Fruit fly (Drosophila melanogaster) whole organism, prepupa: ENCODE measurements around the gene CG13126.

Experiments used
- CG10631 ChIP-seq: fragments of 200-800 bp; sonication (Bioruptor generic); optimal IDR thresholded peaks from 2 replicates; lab custom pipeline; 2016; ENCODE audit warnings: missing biosample characterization, missing genetic modification characterization
- CG10669 ChIP-seq: fragments of 200-800 bp; sonication (Bioruptor generic); optimal IDR thresholded peaks from 3 replicates; lab custom pipeline; 2018; ENCODE audit warnings: missing biosample characterization, mild to moderate bottlenecking, missing genetic modification characterization, moderate library complexity
- CG11294 ChIP-seq: fragments of 200-800 bp; sonication (Bioruptor generic); IDR thresholded peaks from 2 replicates; pipeline ENCODE4 v1.3.6; 2022; ENCODE audit warnings: missing biosample characterization, missing genetic modification characterization
- CG11762 ChIP-seq: fragments of 200-800 bp; sonication (Bioruptor generic); optimal IDR thresholded peaks from 3 replicates; lab custom pipeline; 2016; ENCODE audit warnings: missing biosample characterization, missing genetic modification characterization; ENCODE audit not compliant: insufficient read depth
- CG11902 ChIP-seq: fragments of 200-800 bp; sonication (Bioruptor generic); optimal IDR thresholded peaks from 3 replicates; lab custom pipeline; 2016; ENCODE audit warnings: missing biosample characterization, missing genetic modification characterization
- CG1621 ChIP-seq: fragments of 200-800 bp; sonication (Bioruptor generic); optimal IDR thresholded peaks from 3 replicates; lab custom pipeline; 2018; ENCODE audit warnings: missing biosample characterization, mild to moderate bottlenecking, missing genetic modification characterization
- CG16779 ChIP-seq: fragments of 200-800 bp; sonication (Bioruptor generic); optimal IDR thresholded peaks from 3 replicates; lab custom pipeline; 2017; ENCODE audit warnings: missing biosample characterization, mild to moderate bottlenecking, missing genetic modification characterization
- CG3032 ChIP-seq: fragments of 200-800 bp; optimal IDR thresholded peaks from 2 replicates; lab custom pipeline; 2019; ENCODE audit warnings: missing biosample characterization, mild to moderate bottlenecking, missing genetic modification characterization, moderate library complexity
- CG31627 ChIP-seq: fragments of 200-800 bp; sonication (Bioruptor generic); optimal IDR thresholded peaks from 3 replicates; lab custom pipeline; 2016; ENCODE audit warnings: missing biosample characterization, missing genetic modification characterization
- CG3919 ChIP-seq: fragments of 200-800 bp; sonication (Bioruptor generic); optimal IDR thresholded peaks from 3 replicates; lab custom pipeline; 2016; ENCODE audit warnings: missing biosample characterization, missing genetic modification characterization
- CG4318 ChIP-seq: fragments of 200-800 bp; sonication (Bioruptor generic); optimal IDR thresholded peaks from 3 replicates; lab custom pipeline; 2017; ENCODE audit warnings: missing biosample characterization, mild to moderate bottlenecking, missing genetic modification characterization
- CG6163 ChIP-seq: fragments of 200-800 bp; sonication (Bioruptor generic); IDR thresholded peaks from 3 replicates; pipeline ENCODE4 v1.3.6; 2022; ENCODE audit warnings: missing biosample characterization, missing genetic modification characterization
- CG6276 ChIP-seq: fragments of 200-800 bp; sonication (Bioruptor generic); optimal IDR thresholded peaks from 2 replicates; lab custom pipeline; 2017; ENCODE audit warnings: missing biosample characterization, mild to moderate bottlenecking, missing genetic modification characterization
- CG6808 ChIP-seq: fragments of 200-800 bp; sonication (Bioruptor generic); optimal IDR thresholded peaks from 3 replicates; lab custom pipeline; 2017; ENCODE audit warnings: missing biosample characterization, missing genetic modification characterization, mild to moderate bottlenecking, moderate library complexity, missing genetic modification reagents
- CG6854 ChIP-seq: fragments of 200-800 bp; sonication (Bioruptor generic); optimal IDR thresholded peaks from 2 replicates; lab custom pipeline; 2017; ENCODE audit warnings: missing biosample characterization, mild to moderate bottlenecking, missing genetic modification characterization
- CG8119 ChIP-seq: fragments of 200-800 bp; sonication (Bioruptor generic); IDR thresholded peaks from 3 replicates; pipeline ENCODE4 v1.3.6; 2022; ENCODE audit warnings: missing biosample characterization, missing genetic modification characterization
- CG8319 ChIP-seq: fragments of 200-800 bp; sonication (Bioruptor generic); optimal IDR thresholded peaks from 3 replicates; lab custom pipeline; 2016; ENCODE audit warnings: missing biosample characterization, missing genetic modification characterization
- CG8632 ChIP-seq: fragments of 200-800 bp; sonication (Bioruptor generic); optimal IDR thresholded peaks from 3 replicates; lab custom pipeline; 2016; ENCODE audit warnings: missing biosample characterization, missing genetic modification characterization
- CG9139 ChIP-seq: fragments of 200-800 bp; sonication (Bioruptor generic); optimal IDR thresholded peaks from 3 replicates; lab custom pipeline; 2017; ENCODE audit warnings: missing biosample characterization, mild to moderate bottlenecking, missing genetic modification characterization
- Eip78C ChIP-seq: fragments of 200-800 bp; sonication (Bioruptor generic); peaks from one replicate; lab custom pipeline; 2016; ENCODE audit warnings: missing biosample characterization, missing genetic modification characterization
- Eip93F ChIP-seq: fragments of 200-800 bp; sonication (Bioruptor generic); optimal IDR thresholded peaks from 2 replicates; lab custom pipeline; 2016; ENCODE audit warnings: missing biosample characterization, mild to moderate bottlenecking, missing genetic modification characterization
- Ets21C ChIP-seq: fragments of 200-800 bp; sonication (Bioruptor generic); optimal IDR thresholded peaks from 3 replicates; lab custom pipeline; 2016; ENCODE audit warnings: missing biosample characterization, missing genetic modification characterization
- Ets96B ChIP-seq: fragments of 200-800 bp; optimal IDR thresholded peaks from 2 replicates; lab custom pipeline; 2019; ENCODE audit warnings: missing biosample characterization, mild to moderate bottlenecking, missing genetic modification characterization, moderate library complexity
- Gug ChIP-seq: fragments of 200-800 bp; sonication (Bioruptor generic); IDR thresholded peaks from 2 replicates; pipeline ENCODE4 v1.3.6; 2022; ENCODE audit warnings: missing biosample characterization, missing genetic modification characterization
- Hr38 ChIP-seq: sonication (Bioruptor generic); optimal IDR thresholded peaks from 2 replicates; lab custom pipeline; 2016; ENCODE audit warnings: missing biosample characterization, missing genetic modification characterization
- Hr39 ChIP-seq: fragments of 200-800 bp; sonication (Bioruptor generic); optimal IDR thresholded peaks from 2 replicates; lab custom pipeline; 2016; ENCODE audit warnings: missing biosample characterization, missing genetic modification characterization
- Hr4 ChIP-seq: fragments of 200-800 bp; sonication (Bioruptor generic); optimal IDR thresholded peaks from 3 replicates; lab custom pipeline; 2016; ENCODE audit warnings: missing biosample characterization, missing genetic modification characterization
- Met ChIP-seq: fragments of 200-800 bp; sonication (Bioruptor generic); optimal IDR thresholded peaks from 3 replicates; lab custom pipeline; 2016; ENCODE audit warnings: missing biosample characterization, missing genetic modification characterization
- OdsH ChIP-seq: fragments of 200-800 bp; sonication (Bioruptor generic); optimal IDR thresholded peaks from 3 replicates; lab custom pipeline; 2016; ENCODE audit warnings: missing biosample characterization, missing genetic modification characterization
- Smox ChIP-seq: fragments of 200-800 bp; sonication (Bioruptor generic); optimal IDR thresholded peaks from 3 replicates; lab custom pipeline; 2016; ENCODE audit warnings: missing biosample characterization, missing genetic modification characterization
- Sox102F ChIP-seq: fragments of 200-800 bp; sonication (Bioruptor generic); optimal IDR thresholded peaks from 2 replicates; lab custom pipeline; 2016; ENCODE audit warnings: missing biosample characterization, mild to moderate bottlenecking, missing genetic modification characterization
- Sox14 ChIP-seq: fragments of 200-800 bp; sonication (Bioruptor generic); optimal IDR thresholded peaks from 3 replicates; lab custom pipeline; 2016; ENCODE audit warnings: missing biosample characterization, missing genetic modification characterization
- Sox15 ChIP-seq: fragments of 200-800 bp; sonication (Bioruptor generic); optimal IDR thresholded peaks from 3 replicates; lab custom pipeline; 2016; ENCODE audit warnings: missing biosample characterization, missing genetic modification characterization
- achi ChIP-seq: fragments of 200-800 bp; sonication (Bioruptor generic); optimal IDR thresholded peaks from 3 replicates; lab custom pipeline; 2016; ENCODE audit warnings: missing biosample characterization, missing genetic modification characterization
- dac ChIP-seq: fragments of 200-800 bp; sonication (Bioruptor generic); optimal IDR thresholded peaks from 2 replicates; lab custom pipeline; 2017; ENCODE audit warnings: missing biosample characterization, mild to moderate bottlenecking, missing genetic modification characterization
- dsx ChIP-seq: fragments of 200-800 bp; optimal IDR thresholded peaks from 3 replicates; lab custom pipeline; 2019; ENCODE audit warnings: missing biosample characterization, mild to moderate bottlenecking, missing genetic modification characterization, moderate library complexity; ENCODE audit not compliant: poor library complexity, severe bottlenecking
- esn ChIP-seq: fragments of 200-800 bp; sonication (Bioruptor generic); optimal IDR thresholded peaks from 2 replicates; lab custom pipeline; 2016; ENCODE audit warnings: missing biosample characterization, mild to moderate bottlenecking, missing genetic modification characterization, moderate library complexity
- fd59A ChIP-seq: fragments of 200-800 bp; sonication (Bioruptor generic); optimal IDR thresholded peaks from 2 replicates; lab custom pipeline; 2017; ENCODE audit warnings: missing biosample characterization, mild to moderate bottlenecking, missing genetic modification characterization, missing genetic modification reagents
- fd85E ChIP-seq: fragments of 200-800 bp; sonication (Bioruptor generic); optimal IDR thresholded peaks from 3 replicates; lab custom pipeline; 2016; ENCODE audit warnings: missing biosample characterization, missing genetic modification characterization
- fkh ChIP-seq: fragments of 200-800 bp; sonication (Bioruptor generic); optimal IDR thresholded peaks from 3 replicates; lab custom pipeline; 2017; ENCODE audit warnings: missing biosample characterization, mild to moderate bottlenecking, missing genetic modification characterization, moderate library complexity
- lz ChIP-seq: fragments of 200-800 bp; sonication (Bioruptor generic); optimal IDR thresholded peaks from 3 replicates; lab custom pipeline; 2016; ENCODE audit warnings: missing biosample characterization, missing genetic modification characterization
- salr ChIP-seq, 2 experiments: fragments of 200-800 bp; sonication (Bioruptor generic); optimal IDR thresholded peaks; 3 replicates each; lab custom pipeline; 2016 to 2018; ENCODE audit warnings: missing biosample characterization in 2 of 2, missing genetic modification characterization in 2 of 2, mild to moderate bottlenecking in 1 of 2
- spab ChIP-seq: fragments of 200-800 bp; sonication (Bioruptor generic); optimal IDR thresholded peaks from 2 replicates; lab custom pipeline; 2017; ENCODE audit warnings: missing biosample characterization, mild to moderate bottlenecking, missing genetic modification characterization, missing genetic modification reagents
- ss ChIP-seq, 2 experiments: fragments of 200-800 bp; sonication (Bioruptor generic); optimal IDR thresholded peaks; 2 replicates in 1 of 2; 3 replicates in 1 of 2; lab custom pipeline; 2017 to 2018; ENCODE audit warnings: mild to moderate bottlenecking in 2 of 2, missing biosample characterization in 2 of 2, missing genetic modification characterization in 2 of 2, moderate library complexity in 1 of 2
- svp ChIP-seq: fragments of 200-800 bp; sonication (Bioruptor generic); peaks from one replicate; lab custom pipeline; 2016; ENCODE audit warnings: missing biosample characterization, missing genetic modification characterization
- vri ChIP-seq: fragments of 200-800 bp; sonication (Bioruptor generic); optimal IDR thresholded peaks from 3 replicates; lab custom pipeline; 2016; ENCODE audit warnings: missing biosample characterization, mild to moderate bottlenecking, missing genetic modification characterization

The CG13126 gene

dm6 chr2L:9945086-9945485, 8.9 kb downstream of the CG13126 start:
- TF ChIP-seq CG31627 (no peak), CG6808 (GFP tag; lab: Kevin White, UChicago) (peak; percentile 42), CG9139 (GFP tag; lab: Kevin White, UChicago) (peak; percentile 49), CG16779 (tag; lab: Kevin White, UChicago) (peak; percentile 14), CG10631 (GFP tag; lab: Kevin White, UChicago) (no peak), CG6854 (GFP tag; lab: Kevin White, UChicago) (peak; percentile 33), dsx (GFP tag; lab: Kevin White, UChicago) (peak; percentile 3), Sox102F (GFP tag; lab: Kevin White, UChicago) (no peak), spab (GFP tag; lab: Kevin White, UChicago) (no peak), fd59A (no peak), Eip78C (GFP tag; lab: Kevin White, UChicago) (peak; percentile 71), Smox (GFP tag; lab: Kevin White, UChicago) (no peak), esn (GFP tag; lab: Kevin White, UChicago) (peak; percentile 2), dac (GFP tag; lab: Kevin White, UChicago) (no peak), CG3919 (GFP tag; lab: Kevin White, UChicago) (no peak), svp (peak; percentile 96), Hr38 (GFP tag; lab: Kevin White, UChicago) (no peak), CG6276 (GFP tag; lab: Kevin White, UChicago) (peak; percentile 67), CG10669 (GFP tag; lab: Kevin White, UChicago) (peak; percentile 22), Hr4 (GFP tag; lab: Kevin White, UChicago) (no peak), CG1621 (tag; lab: Kevin White, UChicago) (peak; percentile 10), ss (GFP tag; optimal IDR thresholded peaks at IDR 0.05; lab: Kevin White, UChicago) (peak; percentile 59 to 75), CG6163 (GFP tag; lab: Robert Waterston, UW) (no peak)

dm6 chr2L:9943521-9943920, 10.5 kb downstream of the CG13126 start:
- no peak for TF ChIP-seq CG8319 (GFP tag; lab: Kevin White, UChicago)
- peak; percentile 55 for TF ChIP-seq Eip78C (GFP tag; lab: Kevin White, UChicago)
- TF ChIP-seq vri (GFP tag; lab: Kevin White, UChicago) = peak; percentile 74

- TF ChIP-seq CG10669 (GFP tag; lab: Kevin White, UChicago) = no peak
- no peak for TF ChIP-seq salr (GFP tag; optimal IDR thresholded peaks at IDR 0.05; lab: Kevin White, UChicago)
- peak; percentile 74 for TF ChIP-seq Eip78C (GFP tag; lab: Kevin White, UChicago)
- TF ChIP-seq CG8119 (GFP tag; lab: Robert Waterston, UW) = no peak
- no peak for TF ChIP-seq CG11902
- peak; percentile 42 for TF ChIP-seq lz
- TF ChIP-seq esn (GFP tag; lab: Kevin White, UChicago) = peak; percentile 58
- no peak for TF ChIP-seq Sox102F (GFP tag; lab: Kevin White, UChicago)
- no peak for TF ChIP-seq CG8632 (GFP tag; lab: Kevin White, UChicago)
- peak; percentile 29 for TF ChIP-seq CG11762 (GFP tag; lab: Kevin White, UChicago)
- TF ChIP-seq Sox15 (GFP tag; lab: Kevin White, UChicago) = no peak
- TF ChIP-seq achi = no peak
- no peak for TF ChIP-seq Ets21C (GFP tag; lab: Kevin White, UChicago)
- TF ChIP-seq CG3032 (tag; lab: Kevin White, UChicago) = no peak
- TF ChIP-seq OdsH = no peak
- TF ChIP-seq Hr4 (GFP tag; lab: Kevin White, UChicago) = no peak
- no peak for TF ChIP-seq Met (GFP tag; lab: Kevin White, UChicago)
- no peak for TF ChIP-seq CG16779 (tag; lab: Kevin White, UChicago)
- TF ChIP-seq fd85E = no peak
- TF ChIP-seq Hr39 (GFP tag; lab: Kevin White, UChicago) = no peak
- TF ChIP-seq Ets96B (tag; lab: Kevin White, UChicago) = peak; percentile 13
- no peak for TF ChIP-seq Gug (GFP tag; lab: Robert Waterston, UW)
- no peak for TF ChIP-seq CG1621 (tag; lab: Kevin White, UChicago)
- peak; percentile 35 for TF ChIP-seq CG31627
- TF ChIP-seq spab (GFP tag; lab: Kevin White, UChicago) = no peak
- TF ChIP-seq fkh (GFP tag; lab: Kevin White, UChicago) = no peak
- TF ChIP-seq Sox14 (GFP tag; lab: Kevin White, UChicago) = peak; percentile 2
- no peak for TF ChIP-seq ss (GFP tag; optimal IDR thresholded peaks at IDR 0.05; lab: Kevin White, UChicago)
- TF ChIP-seq Eip93F (GFP tag; lab: Kevin White, UChicago) = no peak
- no peak for TF ChIP-seq CG4318 (GFP tag; lab: Kevin White, UChicago)
- no peak for TF ChIP-seq CG11294 (GFP tag; lab: Robert Waterston, UW)
These were observed 15.2 kb downstream of the CG13126 start, which contains the start of the genes Datp and CG4619 for dm6 chr2L:9938631-9939256. Gene Datp (minus strand): TSS chr2L:9938790. Gene CG4619 (plus strand): TSS chr2L:9938863.
